Worm (Caenorhabditis elegans) whole organism, L3 larva: ENCODE measurements around the gene Y54G2A.76.

Experiments used
- R02D3.7 ChIP-seq: fragments of 150-350 bp; optimal IDR thresholded peaks from 2 replicates; lab custom pipeline; 2014; ENCODE audit warnings: missing biosample characterization, missing genetic modification characterization
- ZK546.5 ChIP-seq: sonication (generic microtip); optimal IDR thresholded peaks from 2 replicates; lab custom pipeline; 2017; ENCODE audit warnings: missing biosample characterization, missing genetic modification characterization
- aly-2 ChIP-seq: fragments of 150-350 bp; optimal IDR thresholded peaks from 2 replicates; lab custom pipeline; 2014; ENCODE audit warnings: missing biosample characterization, missing genetic modification characterization
- ama-1 ChIP-seq: fragments of 150-350 bp; optimal IDR thresholded peaks from 2 replicates; lab custom pipeline; 2018
- ceh-16 ChIP-seq: sonication (generic microtip); optimal IDR thresholded peaks from 2 replicates; lab custom pipeline; 2017; ENCODE audit warnings: missing biosample characterization, missing genetic modification characterization
- ceh-82 ChIP-seq: fragments of 150-350 bp; optimal IDR thresholded peaks from 2 replicates; lab custom pipeline; 2014; ENCODE audit warnings: missing biosample characterization, missing genetic modification characterization
- ceh-9 ChIP-seq: sonication (generic microtip); optimal IDR thresholded peaks from 2 replicates; lab custom pipeline; 2018; ENCODE audit warnings: missing biosample characterization, missing genetic modification characterization
- daf-12 ChIP-seq: fragments of 150-350 bp; optimal IDR thresholded peaks from 2 replicates; lab custom pipeline; 2014; ENCODE audit warnings: missing biosample characterization, missing genetic modification reagents, missing genetic modification characterization
- egl-27 ChIP-seq: sonication (generic microtip); optimal IDR thresholded peaks from 4 replicates; lab custom pipeline; 2017; ENCODE audit warnings: missing biosample characterization, missing genetic modification reagents, missing genetic modification characterization
- egl-5 ChIP-seq: fragments of 150-350 bp; optimal IDR thresholded peaks from 2 replicates; lab custom pipeline; 2017; ENCODE audit warnings: missing biosample characterization, missing genetic modification reagents, missing genetic modification characterization, inconsistent platforms
- elt-2 ChIP-seq: sonication (generic microtip); optimal IDR thresholded peaks from 2 replicates; lab custom pipeline; 2016; ENCODE audit warnings: missing genetic modification reagents, mild to moderate bottlenecking, missing genetic modification characterization, missing compliant biosample characterization
- elt-3 ChIP-seq, 3 experiments: fragments of 150-350 bp in 1 of 3; sonication (generic microtip) in 2 of 3; optimal IDR thresholded peaks; 2 replicates in 2 of 3; 4 replicates in 1 of 3; lab custom pipeline; 2014 to 2017; ENCODE audit warnings: missing biosample characterization in 3 of 3, missing genetic modification characterization in 3 of 3
- eor-1 ChIP-seq, 2 experiments: fragments of 150-350 bp; optimal IDR thresholded peaks; 2 replicates each; lab custom pipeline; 2014 to 2018; ENCODE audit warnings: missing biosample characterization in 2 of 2, missing genetic modification characterization in 2 of 2
- fkh-10 ChIP-seq: sonication (generic microtip); optimal IDR thresholded peaks from 2 replicates; lab custom pipeline; 2017; ENCODE audit warnings: missing biosample characterization, missing genetic modification reagents, missing genetic modification characterization
- fkh-2 ChIP-seq: fragments of 150-350 bp; optimal IDR thresholded peaks from 2 replicates; lab custom pipeline; 2014; ENCODE audit warnings: missing biosample characterization, missing genetic modification reagents, missing genetic modification characterization
- jun-1 ChIP-seq: fragments of 150-350 bp; optimal IDR thresholded peaks from 2 replicates; lab custom pipeline; 2014; ENCODE audit warnings: missing biosample characterization, missing genetic modification reagents, missing genetic modification characterization
- lin-15B ChIP-seq: fragments of 150-350 bp; optimal IDR thresholded peaks from 2 replicates; lab custom pipeline; 2014; ENCODE audit warnings: missing biosample characterization, missing genetic modification characterization
- lin-39 ChIP-seq: fragments of 150-350 bp; optimal IDR thresholded peaks from 2 replicates; lab custom pipeline; 2018; ENCODE audit warnings: missing biosample characterization, missing genetic modification reagents, missing genetic modification characterization
- lsy-12 ChIP-seq: sonication (generic microtip); optimal IDR thresholded peaks from 2 replicates; lab custom pipeline; 2016; ENCODE audit warnings: mild to moderate bottlenecking, missing genetic modification characterization, missing compliant biosample characterization
- mdl-1 ChIP-seq: fragments of 150-350 bp; optimal IDR thresholded peaks from 2 replicates; lab custom pipeline; 2014; ENCODE audit warnings: missing biosample characterization, missing genetic modification characterization
- mml-1 ChIP-seq: fragments of 150-350 bp; sonication (generic microtip); optimal IDR thresholded peaks from 3 replicates; lab custom pipeline; 2014; ENCODE audit warnings: missing biosample characterization, missing genetic modification characterization
- nfya-1 ChIP-seq: sonication (generic microtip); optimal IDR thresholded peaks from 2 replicates; lab custom pipeline; 2017; ENCODE audit warnings: missing genetic modification characterization, mild to moderate bottlenecking, missing compliant biosample characterization, antibody characterized with exemption, moderate library complexity; ENCODE audit not compliant: insufficient read depth
- nhr-11 ChIP-seq: fragments of 150-350 bp; optimal IDR thresholded peaks from 2 replicates; lab custom pipeline; 2014; ENCODE audit warnings: missing biosample characterization, missing genetic modification characterization
- nhr-12 ChIP-seq: fragments of 150-350 bp; optimal IDR thresholded peaks from 2 replicates; lab custom pipeline; 2014; ENCODE audit warnings: missing biosample characterization, missing genetic modification characterization
- nhr-237 ChIP-seq: fragments of 150-350 bp; optimal IDR thresholded peaks from 2 replicates; lab custom pipeline; 2014; ENCODE audit warnings: missing biosample characterization, missing genetic modification characterization
- nhr-25 ChIP-seq: sonication (generic microtip); optimal IDR thresholded peaks from 2 replicates; lab custom pipeline; 2017; ENCODE audit warnings: missing biosample characterization, missing genetic modification characterization
- nhr-43 ChIP-seq: sonication (generic microtip); optimal IDR thresholded peaks from 2 replicates; lab custom pipeline; 2016; ENCODE audit warnings: mild to moderate bottlenecking, missing genetic modification characterization, missing compliant biosample characterization; ENCODE audit not compliant: poor library complexity, severe bottlenecking
- nhr-76 ChIP-seq: fragments of 150-350 bp; sonication (generic microtip); optimal IDR thresholded peaks from 5 replicates; lab custom pipeline; 2014; ENCODE audit warnings: missing biosample characterization, missing genetic modification characterization
- nhr-77 ChIP-seq: fragments of 150-350 bp; optimal IDR thresholded peaks from 2 replicates; lab custom pipeline; 2014; ENCODE audit warnings: missing biosample characterization, missing genetic modification characterization
- skn-1 ChIP-seq: fragments of 150-350 bp; optimal IDR thresholded peaks from 2 replicates; lab custom pipeline; 2014; ENCODE audit warnings: missing biosample characterization, missing genetic modification characterization
- snpc-4 ChIP-seq: fragments of 150-350 bp; optimal IDR thresholded peaks from 2 replicates; lab custom pipeline; 2014; ENCODE audit warnings: missing biosample characterization, missing genetic modification characterization
- tbx-2 ChIP-seq: sonication (generic microtip); optimal IDR thresholded peaks from 2 replicates; lab custom pipeline; 2016; ENCODE audit warnings: mild to moderate bottlenecking, missing genetic modification characterization, missing compliant biosample characterization
- unc-39 ChIP-seq: sonication (generic microtip); optimal IDR thresholded peaks from 4 replicates; lab custom pipeline; 2017; ENCODE audit warnings: missing biosample characterization, missing genetic modification characterization
- unc-62 ChIP-seq: fragments of 150-350 bp; sonication (generic microtip); optimal IDR thresholded peaks from 4 replicates; lab custom pipeline; 2014; ENCODE audit warnings: missing biosample characterization, missing genetic modification reagents, missing genetic modification characterization
- zag-1 ChIP-seq: fragments of 150-350 bp; optimal IDR thresholded peaks from 2 replicates; lab custom pipeline; 2014; ENCODE audit warnings: missing biosample characterization, missing genetic modification characterization
- ztf-11 ChIP-seq: fragments of 150-350 bp; optimal IDR thresholded peaks from 2 replicates; lab custom pipeline; 2014; ENCODE audit warnings: missing biosample characterization, missing genetic modification characterization
- ztf-4 ChIP-seq: fragments of 150-350 bp; optimal IDR thresholded peaks from 2 replicates; lab custom pipeline; 2014; ENCODE audit warnings: missing biosample characterization, missing genetic modification characterization

Y54G2A.76 gene

DNA sequence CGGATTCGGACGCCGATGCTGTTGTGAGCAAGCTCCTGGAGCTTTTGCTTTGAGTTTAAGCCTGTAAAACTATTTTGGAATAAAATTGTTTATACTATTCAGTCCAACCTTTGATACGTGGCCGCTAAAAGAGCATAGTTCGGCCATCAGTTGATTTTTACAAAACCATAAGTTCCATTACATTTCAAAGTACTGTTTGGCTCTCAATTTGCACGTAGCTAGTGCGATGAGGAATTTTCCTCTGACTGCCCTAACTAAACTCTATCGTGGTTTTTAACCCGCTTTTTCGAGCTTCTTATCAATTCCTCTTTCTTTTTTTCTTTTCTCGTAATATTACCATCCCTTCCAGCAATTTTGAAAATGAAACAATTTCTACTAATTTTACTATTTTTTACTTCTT, 14.2 kb downstream of the Y54G2A.76 start, which contains the start of gene clec-80:
TSS of gene clec-80 (plus strand) at position 301 of the 400 bp plus-strand sequence.
- no peak for TF ChIP-seq jun-1 (tag; lab: Kevin White, UChicago)
- no peak for TF ChIP-seq unc-62
- TF ChIP-seq mml-1 (tag; lab: Kevin White, UChicago): no peak
- TF ChIP-seq zag-1: no peak
- TF ChIP-seq aly-2 (tag; lab: Kevin White, UChicago): no peak
- no peak for TF ChIP-seq egl-27 (tag; lab: Kevin White, UChicago)
- no peak for TF ChIP-seq nhr-43
- TF ChIP-seq ama-1 (lab: Kevin White, UChicago): no peak
- no peak for TF ChIP-seq skn-1 (tag; lab: Kevin White, UChicago)
- TF ChIP-seq nhr-11 (tag; lab: Kevin White, UChicago): no peak
- TF ChIP-seq mdl-1 (tag; lab: Kevin White, UChicago): no peak
- TF ChIP-seq daf-12 (tag; lab: Kevin White, UChicago): no peak
- TF ChIP-seq ZK546.5 (tag; lab: Kevin White, UChicago): no peak
- no peak for TF ChIP-seq nhr-237 (tag; lab: Kevin White, UChicago)
- no peak for TF ChIP-seq lsy-12 (tag; lab: Kevin White, UChicago)
- TF ChIP-seq ztf-4 (tag; lab: Kevin White, UChicago): no peak
- TF ChIP-seq lin-15B (tag; lab: Kevin White, UChicago): no peak
- TF ChIP-seq nhr-76 (tag; lab: Kevin White, UChicago): no peak

DNA sequence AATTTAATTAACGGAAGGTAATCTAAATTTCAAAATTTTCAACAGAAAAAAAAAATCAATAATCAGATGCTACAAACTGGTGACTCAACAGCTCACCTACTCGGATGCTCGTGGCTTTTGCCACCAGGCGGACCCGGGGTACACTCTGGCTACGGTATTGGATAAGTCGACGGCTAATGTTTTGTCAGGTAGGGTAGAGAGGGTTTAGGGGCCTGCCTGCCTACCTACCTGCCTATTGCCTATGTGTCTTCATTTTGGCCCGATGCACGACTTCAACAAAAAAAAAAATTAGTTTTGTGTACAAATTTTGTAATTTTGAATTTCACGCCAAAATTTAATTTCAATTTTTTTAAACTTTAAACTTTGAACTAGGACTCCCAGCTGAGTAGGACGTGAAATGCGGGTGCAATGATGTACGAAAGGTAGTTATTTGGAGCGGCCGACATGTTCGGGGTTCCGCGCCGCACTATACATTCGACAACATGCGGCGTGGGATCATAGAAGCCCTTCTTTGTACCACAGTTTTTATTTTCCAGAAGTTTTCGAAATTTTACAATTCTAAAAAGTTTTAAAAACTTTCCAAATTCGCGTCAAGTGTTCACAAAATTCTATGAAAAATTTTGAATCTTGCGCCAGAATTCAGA, 16.4 kb downstream of the Y54G2A.76 start:
- TF ChIP-seq snpc-4 (peak; percentile 24), lsy-12 (tag; lab: Kevin White, UChicago) (peak; percentile 53), nhr-25 (no peak)

- TF ChIP-seq nfya-1 (no peak), lin-39 (tag; lab: Kevin White, UChicago) (no peak), mml-1 (tag; lab: Kevin White, UChicago) (no peak), tbx-2 (no peak), ztf-4 (tag; lab: Kevin White, UChicago) (no peak), elt-3 (tag; optimal IDR thresholded peaks at IDR 0.05; lab: Kevin White, UChicago) (no peak), jun-1 (tag; lab: Kevin White, UChicago) (no peak), nhr-12 (tag; lab: Kevin White, UChicago) (no peak), ceh-9 (tag; lab: Kevin White, UChicago) (no peak), lsy-12 (tag; lab: Kevin White, UChicago) (no peak), daf-12 (tag; lab: Kevin White, UChicago) (no peak), ztf-11 (tag; lab: Kevin White, UChicago) (no peak), fkh-10 (GFP tag; lab: Kevin White, UChicago) (no peak), ceh-82 (no peak), ceh-16 (tag; lab: Kevin White, UChicago) (no peak), nhr-77 (no peak), unc-39 (tag; lab: Kevin White, UChicago) (no peak), R02D3.7 (tag; lab: Kevin White, UChicago) (no peak), eor-1 (tag; optimal IDR thresholded peaks at IDR 0.05; lab: Kevin White, UChicago) (no peak)
- TF ChIP-seq, all 47 proteins: peak for 0
Observed at ce11 chrIV:2826335-2826734, 17.1 kb downstream of the Y54G2A.76 start.

- no peak for TF ChIP-seq jun-1 (tag; lab: Kevin White, UChicago)
- TF ChIP-seq elt-2 (tag; lab: Kevin White, UChicago): no peak
- TF ChIP-seq mdl-1 (tag; lab: Kevin White, UChicago): no peak
- TF ChIP-seq fkh-2: no peak
- TF ChIP-seq egl-5 (tag; lab: Kevin White, UChicago): no peak
- no peak for TF ChIP-seq ceh-9 (tag; lab: Kevin White, UChicago)
Observed at ce11 chrIV:2832587-2832986, 23.4 kb downstream of the Y54G2A.76 start, which contains the start of the genes Y54G2A.48 and pudl-1. TSS of gene Y54G2A.48 (minus strand) at chrIV:2832687. TSS of gene pudl-1 (plus strand) at chrIV:2832906.
